Worm (Caenorhabditis elegans) whole organism, L1 larva: ENCODE measurements around the gene F53E10.5.

ENCODE experiments used
- C34B4.2 ChIP-seq: sonication (generic microtip); optimal IDR thresholded peaks from 2 replicates; lab custom pipeline; 2017; ENCODE audit warnings: mild to moderate bottlenecking, missing genetic modification characterization, missing compliant biosample characterization
- lin-13 ChIP-seq: fragments of 150-350 bp; optimal IDR thresholded peaks from 2 replicates; lab custom pipeline; 2014; ENCODE audit warnings: missing biosample characterization, missing genetic modification reagents, missing genetic modification characterization
- nhr-28 ChIP-seq: fragments of 150-350 bp; optimal IDR thresholded peaks from 2 replicates; lab custom pipeline; 2014; ENCODE audit warnings: missing biosample characterization, missing genetic modification characterization
- nhr-77 ChIP-seq: fragments of 150-350 bp; optimal IDR thresholded peaks from 2 replicates; lab custom pipeline; 2014; ENCODE audit warnings: missing biosample characterization, missing genetic modification characterization
- vab-15 ChIP-seq: sonication (generic microtip); optimal IDR thresholded peaks from 2 replicates; lab custom pipeline; 2017; ENCODE audit warnings: missing genotype, mild to moderate bottlenecking, missing genetic modification characterization, missing compliant biosample characterization

ce11 chrV:2575716-2576115 is 23.0 kb downstream of the F53E10.5 start:
- TF ChIP-seq nhr-28 (tag; lab: Kevin White, UChicago) (no peak), lin-13 (GFP tag; lab: Kevin White, UChicago) (no peak), nhr-77 (tag; lab: Kevin White, UChicago) (no peak), vab-15 (tag; lab: Kevin White, UChicago) (no peak), C34B4.2 (tag; lab: Kevin White, UChicago) (no peak)
